Worm (Caenorhabditis elegans): Measurements from ENCODE around the gene rep-1.

The rep-1 gene

DNA sequence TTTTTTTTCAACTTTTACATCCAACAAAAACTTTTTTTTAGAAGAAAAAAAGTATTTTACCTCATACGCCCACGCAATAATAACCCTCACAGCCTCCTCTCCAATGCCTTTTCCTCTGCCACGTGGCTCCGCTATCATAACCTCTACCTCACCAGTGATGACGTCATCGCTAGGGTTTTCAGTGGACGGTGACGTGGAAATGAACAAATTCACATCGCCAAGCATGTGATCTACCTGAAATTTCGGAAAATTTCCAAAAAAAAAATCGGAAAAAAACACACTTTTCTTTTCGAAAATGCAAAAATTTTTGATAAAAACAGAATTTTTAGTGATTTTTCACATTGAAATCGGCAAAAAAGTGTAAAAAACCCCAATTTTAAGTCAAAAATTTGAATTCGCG lies 30.7 kb upstream of the rep-1 start:
- TF ChIP-seq gmeb-2 (tag; optimal IDR thresholded peaks at IDR 0.05) (no peak), pat-9 (tag; optimal IDR thresholded peaks at IDR 0.05) (no peak), madf-2 (tag; optimal IDR thresholded peaks at IDR 0.05) (no peak), fkh-10 (GFP tag; optimal IDR thresholded peaks at IDR 0.05) (no peak), pros-1 (tag; optimal IDR thresholded peaks at IDR 0.05) (no peak), che-1 (tag; optimal IDR thresholded peaks at IDR 0.05) (no peak), ceh-31 (tag; optimal IDR thresholded peaks at IDR 0.05) (no peak), sox-2 (GFP tag; IDR thresholded peaks at IDR 0.05) (no peak), C08G9.2 (tag; optimal IDR thresholded peaks at IDR 0.05) (no peak), pha-4 (tag; optimal IDR thresholded peaks at IDR 0.05) (no peak), lin-11 (tag; optimal IDR thresholded peaks at IDR 0.05) (no peak), pqm-1 (tag; optimal IDR thresholded peaks at IDR 0.05) (no peak), syd-9 (tag; optimal IDR thresholded peaks at IDR 0.05) (no peak)

DNA sequence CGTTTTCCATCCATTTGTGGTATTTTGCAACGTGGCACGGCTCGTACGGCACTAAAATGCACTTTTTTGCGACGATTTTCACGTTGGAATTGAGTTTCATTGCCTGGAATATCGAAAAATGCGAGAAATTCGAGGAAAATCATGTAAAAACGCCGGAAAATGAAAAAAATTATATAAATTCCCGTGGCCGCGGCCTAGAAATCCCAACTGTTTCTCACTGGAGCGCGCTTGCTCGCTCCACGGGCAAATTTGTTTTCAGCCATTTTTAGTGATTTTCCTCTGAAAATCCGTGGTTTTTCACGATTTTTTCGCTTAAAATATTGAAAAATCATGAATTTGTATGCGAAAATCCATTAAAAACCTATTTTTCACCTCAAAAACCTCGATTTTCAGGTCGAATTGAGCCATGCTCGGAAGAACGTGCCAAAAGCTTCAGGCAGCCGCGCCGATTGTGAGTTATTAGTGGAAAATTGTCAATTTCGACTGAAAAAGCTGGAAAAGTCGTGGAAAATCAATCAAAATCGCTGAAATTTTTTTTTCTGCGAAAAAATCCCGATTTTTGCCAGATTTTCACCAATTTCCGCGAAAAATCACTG lies 29.9 kb upstream of the rep-1 start, which contains the start of the genes Y67D2.5 and cisd-3.2:
Y67D2.5 (minus strand) TSS at position 145 of the 596 bp plus-strand sequence.
cisd-3.2 (plus strand) TSS at position 394 of the 596 bp plus-strand sequence.
- TF ChIP-seq lin-11 (tag; optimal IDR thresholded peaks at IDR 0.05) = no peak
- no peak for TF ChIP-seq pag-3 (tag; optimal IDR thresholded peaks at IDR 0.05; ENCODE audit: borderline replicate concordance)
- TF ChIP-seq ceh-6 (GFP tag; optimal IDR thresholded peaks at IDR 0.05) = no peak
- TF ChIP-seq ceh-34 (tag; optimal IDR thresholded peaks at IDR 0.05) = no peak
- peak; percentile 33 for TF ChIP-seq elt-2 (tag; optimal IDR thresholded peaks at IDR 0.05)
- peak; percentile 4 for TF ChIP-seq ahr-1 (tag; optimal IDR thresholded peaks at IDR 0.05)
- peak; percentile 66 for TF ChIP-seq tbx-2 (tag; optimal IDR thresholded peaks at IDR 0.05)
- TF ChIP-seq dmd-4 (tag; optimal IDR thresholded peaks at IDR 0.05; ENCODE audit: borderline replicate concordance) = no peak
- peak; percentile 78 for TF ChIP-seq C08G9.2 (tag; optimal IDR thresholded peaks at IDR 0.05)
- no peak for TF ChIP-seq hlh-13 (GFP tag; optimal IDR thresholded peaks at IDR 0.05)
- peak; percentile 56 for TF ChIP-seq tbx-7 (tag; optimal IDR thresholded peaks at IDR 0.05)
- TF ChIP-seq ceh-24 (tag; optimal IDR thresholded peaks at IDR 0.05) = no peak
- peak; percentile 68 for TF ChIP-seq ceh-2 (tag; optimal IDR thresholded peaks at IDR 0.05)
- no peak for TF ChIP-seq ttx-3 (tag; optimal IDR thresholded peaks at IDR 0.05)
- no peak for TF ChIP-seq ceh-9 (tag; optimal IDR thresholded peaks at IDR 0.05)
- no peak for TF ChIP-seq sox-2 (GFP tag; IDR thresholded peaks at IDR 0.05)
- TF ChIP-seq ceh-31 (tag; optimal IDR thresholded peaks at IDR 0.05) = peak; percentile 69
- TF ChIP-seq K02D7.2 (tag; optimal IDR thresholded peaks at IDR 0.05) = no peak
- TF ChIP-seq fax-1 (tag; optimal IDR thresholded peaks at IDR 0.05) = peak; percentile 16
- no peak for TF ChIP-seq syd-9 (tag; optimal IDR thresholded peaks at IDR 0.05)
- no peak for TF ChIP-seq F13H6.1 (tag; optimal IDR thresholded peaks at IDR 0.05)
- no peak for TF ChIP-seq C38D4.7 (GFP tag; optimal IDR thresholded peaks at IDR 0.05)
- TF ChIP-seq ceh-22 (tag; optimal IDR thresholded peaks at IDR 0.05) = no peak
- TF ChIP-seq zip-5 (tag; optimal IDR thresholded peaks at IDR 0.05) = peak; percentile 37
- no peak for TF ChIP-seq ceh-14 (tag; optimal IDR thresholded peaks at IDR 0.05)
- TF ChIP-seq che-1 (tag; optimal IDR thresholded peaks at IDR 0.05) = no peak
- TF ChIP-seq dve-1 (tag; optimal IDR thresholded peaks at IDR 0.05) = no peak
- no peak for TF ChIP-seq ceh-19 (GFP tag; optimal IDR thresholded peaks at IDR 0.05)
- TF ChIP-seq ets-4 (tag; optimal IDR thresholded peaks at IDR 0.05) = peak; percentile 65
- TF ChIP-seq ref-2 (tag; optimal IDR thresholded peaks at IDR 0.05) = no peak
- TF ChIP-seq lim-6 (tag; optimal IDR thresholded peaks at IDR 0.05) = no peak
- no peak for TF ChIP-seq madf-2 (tag; optimal IDR thresholded peaks at IDR 0.05)

DNA sequence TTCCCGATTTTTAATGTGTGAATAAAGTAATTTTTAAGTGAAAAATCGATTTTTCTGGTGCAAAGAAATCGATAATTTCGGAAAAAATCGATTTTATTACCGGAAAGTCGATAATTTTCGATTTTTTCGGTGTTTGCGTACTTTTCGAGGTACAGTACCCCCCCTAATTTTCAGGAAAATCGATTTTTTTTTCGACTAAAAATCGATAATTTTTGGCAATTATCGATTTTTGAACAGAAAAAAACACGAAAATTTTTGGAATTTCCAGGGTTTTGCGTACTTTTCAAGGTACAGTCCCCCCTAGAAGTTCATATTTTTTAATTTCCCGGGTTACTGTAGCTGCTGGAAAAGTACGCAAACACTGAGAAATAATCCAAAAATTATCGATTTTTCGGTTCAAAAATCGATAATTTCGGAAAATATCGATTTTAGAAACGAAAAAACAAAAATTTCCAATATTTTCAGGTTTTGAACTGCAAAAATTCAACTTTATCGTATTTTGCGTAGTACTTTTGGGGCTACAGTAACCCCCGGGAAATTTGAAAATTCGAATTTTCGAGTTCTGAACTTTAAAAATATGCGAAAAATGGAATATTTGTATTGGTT lies 26.6 kb upstream of the rep-1 start:
- TF ChIP-seq che-1 (tag; optimal IDR thresholded peaks at IDR 0.05) (no peak), ceh-48 (tag; optimal IDR thresholded peaks at IDR 0.05) (peak; percentile 43), ttx-3 (tag; optimal IDR thresholded peaks at IDR 0.05) (no peak)

All from whole organism, late embryonic.